Worm (Caenorhabditis elegans): Measurements from ENCODE around the gene ZK1073.1.

ZK1073.1 gene

DNA sequence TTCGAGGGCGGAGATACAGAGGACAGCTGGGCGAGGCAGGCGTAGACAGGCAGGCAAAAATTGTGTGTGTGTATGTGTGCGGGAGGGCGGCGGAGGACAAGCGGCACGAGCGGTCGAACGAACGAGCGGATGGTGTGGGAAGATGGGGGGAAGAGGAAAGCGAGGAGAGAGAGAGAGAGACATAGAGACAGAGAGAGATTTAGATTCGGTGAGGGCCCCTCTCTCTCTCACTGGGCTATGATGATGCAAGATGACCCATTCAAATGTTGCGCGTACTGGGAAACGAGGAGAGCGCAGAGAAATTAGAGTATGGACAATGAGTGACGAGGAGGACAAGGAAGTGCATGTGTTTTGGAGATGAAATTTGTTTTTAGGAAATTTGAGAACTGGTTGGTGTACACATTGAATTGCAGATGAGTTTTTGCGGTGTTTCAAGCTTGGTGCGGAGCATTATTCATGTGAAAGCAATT lies 19.1 kb upstream of the ZK1073.1 start:
- TF ChIP-seq nhr-28 (tag; optimal IDR thresholded peaks at IDR 0.05) (no peak), pha-4 (tag; optimal IDR thresholded peaks at IDR 0.05) (peak; percentile 36), ceh-16 (tag; optimal IDR thresholded peaks at IDR 0.05) (no peak), tbx-2 (tag; optimal IDR thresholded peaks at IDR 0.05) (peak; percentile 90), nhr-76 (tag; optimal IDR thresholded peaks at IDR 0.05) (no peak), mdl-1 (tag; optimal IDR thresholded peaks at IDR 0.05) (peak; percentile 69), ztf-11 (tag; optimal IDR thresholded peaks at IDR 0.05) (no peak), eor-1 (tag; optimal IDR thresholded peaks at IDR 0.05) (no peak), unc-62 (GFP tag; optimal IDR thresholded peaks at IDR 0.05) (peak; percentile 85), nhr-11 (tag; optimal IDR thresholded peaks at IDR 0.05) (peak; percentile 58), egl-5 (tag; optimal IDR thresholded peaks at IDR 0.05) (peak; percentile 4), R02D3.7 (tag; optimal IDR thresholded peaks at IDR 0.05) (peak; percentile 39), skn-1 (tag; optimal IDR thresholded peaks at IDR 0.05) (peak; percentile 36), ztf-4 (tag; optimal IDR thresholded peaks at IDR 0.05) (peak; percentile 31), elt-3 (tag; optimal IDR thresholded peaks at IDR 0.05) (no peak), elt-1 (tag; optimal IDR thresholded peaks at IDR 0.05) (peak; percentile 56), fkh-2 (tag; optimal IDR thresholded peaks at IDR 0.05) (no peak), hmg-11 (tag; optimal IDR thresholded peaks at IDR 0.05) (peak; percentile 85), pqm-1 (tag; optimal IDR thresholded peaks at IDR 0.05) (no peak), ZK546.5 (tag; optimal IDR thresholded peaks at IDR 0.05) (no peak), jun-1 (tag; optimal IDR thresholded peaks at IDR 0.05) (peak; percentile 71), ceh-82 (tag; optimal IDR thresholded peaks at IDR 0.05) (peak; percentile 10), lin-39 (tag; optimal IDR thresholded peaks at IDR 0.05) (peak; percentile 93), unc-39 (tag; optimal IDR thresholded peaks at IDR 0.05) (no peak), ceh-28 (tag; optimal IDR thresholded peaks at IDR 0.05) (peak; percentile 76), mml-1 (tag; optimal IDR thresholded peaks at IDR 0.05) (no peak), ama-1 (optimal IDR thresholded peaks at IDR 0.05) (no peak), elt-2 (tag; optimal IDR thresholded peaks at IDR 0.05) (no peak), nhr-43 (tag; optimal IDR thresholded peaks at IDR 0.05; ENCODE audit: poor library complexity, severe bottlenecking) (peak; percentile 62), fos-1 (tag; optimal IDR thresholded peaks at IDR 0.05) (no peak), sea-2 (GFP tag; optimal IDR thresholded peaks at IDR 0.05) (no peak), nhr-23 (tag; optimal IDR thresholded peaks at IDR 0.05) (peak; percentile 94), nfya-1 (tag; optimal IDR thresholded peaks at IDR 0.05; ENCODE audit: insufficient read depth) (peak; percentile 93), daf-12 (tag; optimal IDR thresholded peaks at IDR 0.05) (peak; percentile 7), fkh-10 (GFP tag; optimal IDR thresholded peaks at IDR 0.05) (peak; percentile 92), snpc-4 (tag; optimal IDR thresholded peaks at IDR 0.05) (peak; percentile 56), nhr-77 (tag; optimal IDR thresholded peaks at IDR 0.05) (no peak), lin-15B (tag; optimal IDR thresholded peaks at IDR 0.05) (peak; percentile 24), nhr-12 (tag; optimal IDR thresholded peaks at IDR 0.05) (no peak), egl-27 (tag; optimal IDR thresholded peaks at IDR 0.05) (no peak), aly-2 (tag; optimal IDR thresholded peaks at IDR 0.05) (no peak), ceh-9 (tag; optimal IDR thresholded peaks at IDR 0.05) (no peak), nhr-25 (tag; optimal IDR thresholded peaks at IDR 0.05) (peak; percentile 83), zag-1 (tag; optimal IDR thresholded peaks at IDR 0.05) (peak; percentile 73), nhr-237 (tag; optimal IDR thresholded peaks at IDR 0.05) (no peak), lsy-12 (tag; optimal IDR thresholded peaks at IDR 0.05) (peak; percentile 14), nhr-67 (tag; optimal IDR thresholded peaks at IDR 0.05) (no peak)

Data from whole organism, L3 larva.